Worm (Caenorhabditis elegans): ENCODE measurements around the gene Y32B12B.1.
A peak's percentile ranks its signal among the peaks of the same experiment; 100 is the strongest.

Y32B12B.1 gene

DNA sequence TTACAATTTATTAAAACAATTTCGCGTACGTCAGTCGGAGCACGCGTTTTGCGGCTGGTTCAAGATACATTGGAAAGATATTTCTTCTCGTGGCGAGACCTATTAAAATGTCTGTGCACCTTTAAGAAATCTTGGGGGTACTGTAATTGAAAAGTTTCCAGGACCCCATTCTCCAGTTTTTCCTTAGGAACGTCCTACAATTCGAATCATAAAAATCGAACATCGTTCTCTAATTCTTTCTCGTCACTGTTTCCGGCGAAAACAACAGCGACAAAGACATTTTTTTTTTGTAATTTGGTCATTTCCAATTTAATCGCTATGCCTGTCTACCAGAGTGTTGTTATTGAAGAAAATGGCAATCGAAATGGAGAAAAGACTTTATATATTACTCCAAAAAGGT is at the start of gene Y32B12B.1:
TSS of gene Y32B12B.1 (plus strand) at position 301 of the 400 bp plus-strand sequence.
- TF ChIP-seq mls-2 (tag; optimal IDR thresholded peaks at IDR 0.05) (no peak), sptf-1 (tag; optimal IDR thresholded peaks at IDR 0.05) (no peak), lsy-2 (tag; optimal IDR thresholded peaks at IDR 0.05) (no peak), mab-5 (tag; optimal IDR thresholded peaks at IDR 0.05) (no peak), ceh-43 (GFP tag; optimal IDR thresholded peaks at IDR 0.05) (no peak), ces-1 (GFP tag; optimal IDR thresholded peaks at IDR 0.05) (no peak), nhr-28 (tag; optimal IDR thresholded peaks at IDR 0.05) (no peak), sem-2 (GFP tag; optimal IDR thresholded peaks at IDR 0.05) (no peak), hlh-1 (tag; optimal IDR thresholded peaks at IDR 0.05) (no peak), nhr-12 (tag; optimal IDR thresholded peaks at IDR 0.05) (no peak), tbx-8 (GFP tag; optimal IDR thresholded peaks at IDR 0.05) (no peak), ztf-11 (tag; optimal IDR thresholded peaks at IDR 0.05) (no peak), bed-3 (GFP tag; optimal IDR thresholded peaks at IDR 0.05) (no peak), lin-13 (tag; optimal IDR thresholded peaks at IDR 0.05) (no peak), blmp-1 (tag; optimal IDR thresholded peaks at IDR 0.05) (no peak), cnd-1 (tag; optimal IDR thresholded peaks at IDR 0.05) (no peak), mep-1 (tag; optimal IDR thresholded peaks at IDR 0.05) (no peak), nhr-237 (tag; optimal IDR thresholded peaks at IDR 0.05) (no peak), unc-120 (tag; optimal IDR thresholded peaks at IDR 0.05; ENCODE audit: poor library complexity, severe bottlenecking) (no peak)

DNA sequence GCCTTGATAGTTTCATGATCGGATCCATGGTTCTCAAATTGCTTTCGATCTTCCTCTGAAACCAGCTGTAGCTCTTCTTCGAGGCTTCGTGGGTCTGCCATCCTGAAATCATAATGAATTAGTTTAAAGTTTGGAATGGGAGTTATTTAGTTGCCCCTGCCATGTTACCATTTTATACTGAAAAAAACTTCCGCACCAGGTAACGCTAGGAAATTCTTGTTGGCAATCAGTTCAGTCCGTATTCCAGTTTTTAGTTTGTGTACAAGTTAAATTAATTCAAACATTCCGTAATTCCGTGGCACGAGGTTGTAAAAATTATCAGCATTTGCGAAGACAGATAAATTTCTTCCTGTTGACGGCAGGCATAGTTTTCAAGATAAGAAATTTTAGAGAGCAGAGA is 49.3 kb upstream of the Y32B12B.1 start, which contains the start of gene Y32B12A.5:
TSS of gene Y32B12A.5 (minus strand) at position 101 of the 400 bp plus-strand sequence.
- no peak for TF ChIP-seq tbx-8 (GFP tag; optimal IDR thresholded peaks at IDR 0.05)
- no peak for TF ChIP-seq nhr-28 (tag; optimal IDR thresholded peaks at IDR 0.05)
- no peak for TF ChIP-seq nhr-76 (tag; optimal IDR thresholded peaks at IDR 0.05)

DNA sequence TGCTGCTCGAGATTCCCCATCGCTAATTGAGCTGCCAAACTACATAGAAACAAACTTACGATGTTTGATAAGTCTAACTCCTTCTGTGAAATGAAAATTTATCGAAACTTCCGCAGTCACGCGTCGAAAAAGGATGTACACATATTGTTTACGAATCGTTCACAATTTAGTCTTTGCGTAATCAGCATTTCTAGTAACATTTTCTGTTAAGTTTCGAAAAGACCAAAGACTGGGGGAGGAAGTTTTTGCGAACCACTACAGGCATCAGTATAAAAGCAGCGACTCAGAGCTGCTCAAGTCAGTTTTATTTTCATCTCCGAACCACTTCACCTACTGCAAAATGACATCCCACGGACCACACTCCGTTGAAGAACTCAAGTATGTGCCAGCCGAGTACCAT is 48.6 kb upstream of the Y32B12B.1 start, which contains the start of gene sqst-4:
TSS of gene sqst-4 (plus strand) at position 301 of the 400 bp plus-strand sequence.
- TF ChIP-seq flh-1 (GFP tag; optimal IDR thresholded peaks at IDR 0.05) (no peak), sem-2 (GFP tag; optimal IDR thresholded peaks at IDR 0.05) (no peak), ztf-11 (tag; optimal IDR thresholded peaks at IDR 0.05) (no peak), pha-4 (tag; optimal IDR thresholded peaks at IDR 0.05) (no peak), lin-32 (GFP tag; optimal IDR thresholded peaks at IDR 0.05) (no peak), mls-2 (tag; optimal IDR thresholded peaks at IDR 0.05) (no peak), mab-5 (tag; optimal IDR thresholded peaks at IDR 0.05) (no peak), mep-1 (tag; optimal IDR thresholded peaks at IDR 0.05) (no peak)

DNA sequence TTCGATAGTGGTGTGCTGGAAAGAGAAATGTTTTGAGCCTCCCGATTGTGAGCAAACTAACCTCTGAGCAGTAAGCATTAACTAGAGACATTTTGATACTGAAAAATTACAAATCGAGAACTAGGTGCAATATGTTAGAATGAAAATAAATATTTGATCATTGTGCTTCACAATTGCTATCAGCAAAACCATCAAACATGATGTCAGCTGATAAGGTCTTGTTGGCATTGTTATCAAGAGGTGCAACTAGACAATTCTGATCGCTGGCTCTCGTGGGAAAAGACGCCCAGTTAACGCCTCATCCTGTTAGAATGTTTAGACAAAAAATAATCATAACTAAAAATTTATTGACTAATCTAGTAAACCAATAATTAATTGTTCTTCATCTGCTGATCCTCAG is 42.4 kb upstream of the Y32B12B.1 start, which contains the start of gene comt-2:
TSS of gene comt-2 (minus strand) at position 131 of the 400 bp plus-strand sequence.
- TF ChIP-seq elt-3 (tag; optimal IDR thresholded peaks at IDR 0.05) (no peak), unc-62 (GFP tag; optimal IDR thresholded peaks at IDR 0.05) (no peak), sem-2 (GFP tag; optimal IDR thresholded peaks at IDR 0.05) (no peak), nhr-237 (tag; optimal IDR thresholded peaks at IDR 0.05) (no peak), unc-120 (tag; optimal IDR thresholded peaks at IDR 0.05; ENCODE audit: poor library complexity, severe bottlenecking) (no peak)

DNA sequence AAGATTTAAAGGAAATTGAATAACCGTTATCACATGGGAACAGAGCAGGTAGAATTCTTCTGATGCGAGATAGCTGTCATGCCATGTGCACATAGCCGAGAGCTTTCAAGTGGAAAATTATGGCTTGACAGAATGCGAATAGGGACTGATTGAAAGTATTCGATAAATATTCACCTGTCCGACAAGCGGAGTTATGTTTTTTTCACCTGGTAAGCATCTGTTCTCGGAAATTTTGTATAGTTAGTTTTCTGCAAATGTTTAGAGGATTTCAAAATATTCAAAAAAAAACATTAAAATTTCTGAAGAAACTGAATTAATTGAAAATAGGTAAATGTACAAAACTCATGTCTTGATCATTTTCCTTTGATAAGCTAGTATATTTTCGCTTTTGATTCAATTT is 39.3 kb upstream of the Y32B12B.1 start, which contains the start of gene srh-136:
TSS of gene srh-136 (minus strand) at position 93 of the 400 bp plus-strand sequence.
- no peak for TF ChIP-seq cnd-1 (tag; optimal IDR thresholded peaks at IDR 0.05)

DNA sequence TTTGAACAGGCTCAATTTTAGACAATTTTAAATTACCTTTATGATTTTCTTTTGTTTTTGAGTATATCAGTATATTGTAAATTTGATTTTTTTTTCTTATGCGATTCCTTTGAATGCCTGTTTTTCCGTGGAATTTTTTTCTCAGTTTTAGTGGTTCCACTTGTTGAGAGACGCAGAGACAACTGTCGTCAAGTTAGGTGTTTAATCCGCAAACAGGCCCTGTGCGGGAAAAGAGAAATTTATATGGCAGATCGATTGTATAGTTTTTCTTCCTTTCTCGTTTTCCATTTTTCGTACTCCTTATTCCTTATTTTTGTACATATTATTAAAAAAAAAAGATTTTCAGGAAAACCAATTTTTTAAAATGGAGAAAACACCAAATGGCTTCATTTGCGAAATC is 37.8 kb upstream of the Y32B12B.1 start, which contains the start of gene F36D3.1:
TSS of gene F36D3.1 (plus strand) at position 347 of the 400 bp plus-strand sequence.
- TF ChIP-seq ces-1 (GFP tag; optimal IDR thresholded peaks at IDR 0.05) (peak; percentile 20), pha-4 (tag; optimal IDR thresholded peaks at IDR 0.05) (peak; percentile 34), hlh-1 (tag; optimal IDR thresholded peaks at IDR 0.05) (peak; percentile 50), mep-1 (tag; optimal IDR thresholded peaks at IDR 0.05) (peak; percentile 44), lsy-2 (tag; optimal IDR thresholded peaks at IDR 0.05) (peak; percentile 45), ceh-43 (GFP tag; optimal IDR thresholded peaks at IDR 0.05) (no peak)

DNA sequence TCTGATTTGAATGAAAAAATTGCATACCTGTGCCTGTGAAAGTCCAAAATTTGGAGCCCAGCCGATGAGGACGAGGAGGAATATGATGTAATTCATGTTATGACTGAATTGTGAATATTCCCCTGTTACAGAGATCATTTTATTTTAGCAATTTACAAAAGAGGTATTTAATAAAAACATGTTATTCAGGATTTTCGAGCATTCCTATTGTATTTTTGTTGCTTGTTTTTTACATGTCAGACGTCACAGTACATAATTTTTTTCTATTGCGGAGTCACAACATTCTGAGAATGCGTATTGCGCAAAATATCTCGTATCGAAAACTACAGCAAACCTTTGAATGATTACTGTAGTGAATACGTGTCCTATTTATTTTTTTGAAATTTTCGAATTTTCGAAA is 33.6 kb upstream of the Y32B12B.1 start, which contains the start of gene F36D3.14:
TSS of gene F36D3.14 (minus strand) at position 101 of the 400 bp plus-strand sequence.
- no peak for TF ChIP-seq ztf-11 (tag; optimal IDR thresholded peaks at IDR 0.05)
- no peak for TF ChIP-seq lsy-2 (tag; optimal IDR thresholded peaks at IDR 0.05)
- TF ChIP-seq lin-32 (GFP tag; optimal IDR thresholded peaks at IDR 0.05): no peak
- no peak for TF ChIP-seq unc-39 (tag; optimal IDR thresholded peaks at IDR 0.05)
- TF ChIP-seq mep-1 (tag; optimal IDR thresholded peaks at IDR 0.05): no peak
- TF ChIP-seq cnd-1 (tag; optimal IDR thresholded peaks at IDR 0.05): no peak
- no peak for TF ChIP-seq ceh-83 (GFP tag; optimal IDR thresholded peaks at IDR 0.05)

Measured in whole organism, mixed stage, embryonic.